Fruit fly (Drosophila melanogaster): ENCODE measurements around the gene Snmp1.

- TF ChIP-seq h (optimal IDR thresholded peaks at IDR 0.05) (no peak), Sin3A (optimal IDR thresholded peaks at IDR 0.05) (no peak), insv (optimal IDR thresholded peaks at IDR 0.05) (no peak)
These were observed 33.6 kb upstream of the Snmp1 start for dm6 chr3R:21201627-21202026.

Measured in Kc167 (cell line).